Fruit fly (Drosophila melanogaster) whole organism, embryonic: ENCODE measurements around the gene Hmbs.

Experiments
- B-H1 ChIP-seq: fragments of 200-800 bp; sonication (Bioruptor generic); IDR thresholded peaks from 3 replicates; pipeline ENCODE4 v1.3.6; 2022; ENCODE audit warnings: missing biosample characterization, missing genetic modification characterization
- Bdp1 ChIP-seq: fragments of 200-800 bp; sonication (Bioruptor generic); optimal IDR thresholded peaks from 3 replicates; lab custom pipeline; 2016; ENCODE audit warnings: missing biosample characterization, missing genetic modification characterization
- CG1024 ChIP-seq: fragments of 200-800 bp; sonication (Bioruptor generic); IDR thresholded peaks from 2 replicates; pipeline ENCODE4 v1.3.6; 2022; ENCODE audit warnings: missing biosample characterization, missing genetic modification characterization
- CG10979 ChIP-seq: fragments of 200-800 bp; sonication (Bioruptor generic); optimal IDR thresholded peaks from 2 replicates; lab custom pipeline; 2018; ENCODE audit warnings: missing biosample characterization, mild to moderate bottlenecking, missing genetic modification characterization, moderate library complexity
- CG12104 ChIP-seq: fragments of 200-800 bp; sonication (Bioruptor generic); optimal IDR thresholded peaks from 3 replicates; lab custom pipeline; 2016; ENCODE audit warnings: missing biosample characterization, missing genetic modification characterization
- CG12219 ChIP-seq: fragments of 200-800 bp; sonication (Bioruptor generic); optimal IDR thresholded peaks from 3 replicates; lab custom pipeline; 2018; ENCODE audit warnings: missing biosample characterization, mild to moderate bottlenecking, missing genetic modification characterization
- CG12236 ChIP-seq: fragments of 200-800 bp; sonication (Bioruptor generic); optimal IDR thresholded peaks from 2 replicates; lab custom pipeline; 2016; ENCODE audit warnings: missing biosample characterization, missing genetic modification characterization
- CG1233 ChIP-seq: fragments of 200-800 bp; sonication (Bioruptor generic); optimal IDR thresholded peaks from 4 replicates; lab custom pipeline; 2018; ENCODE audit warnings: missing biosample characterization, mild to moderate bottlenecking, missing genetic modification characterization
- CG14014 ChIP-seq: fragments of 200-800 bp; sonication (Bioruptor generic); IDR thresholded peaks from 2 replicates; pipeline ENCODE4 v1.3.6; 2022; ENCODE audit warnings: missing biosample characterization, missing genetic modification characterization
- CG14441 ChIP-seq: fragments of 200-800 bp; sonication (Bioruptor generic); IDR thresholded peaks from 2 replicates; pipeline ENCODE4 v1.3.6; 2022; ENCODE audit warnings: missing biosample characterization, missing genetic modification characterization
- CG14710 ChIP-seq: fragments of 200-800 bp; sonication (Bioruptor generic); optimal IDR thresholded peaks from 3 replicates; lab custom pipeline; 2019; ENCODE audit warnings: missing biosample characterization, mild to moderate bottlenecking, missing genetic modification characterization, moderate library complexity
- CG15479 ChIP-seq: fragments of 200-800 bp; sonication (Bioruptor generic); optimal IDR thresholded peaks from 3 replicates; lab custom pipeline; 2019; ENCODE audit warnings: missing biosample characterization, mild to moderate bottlenecking, missing genetic modification characterization, moderate library complexity
- CG15601 ChIP-seq: fragments of 200-800 bp; sonication (Bioruptor generic); optimal IDR thresholded peaks from 3 replicates; lab custom pipeline; 2019; ENCODE audit warnings: missing biosample characterization, mild to moderate bottlenecking, missing genetic modification characterization, moderate library complexity
- CG1647 ChIP-seq: fragments of 200-800 bp; sonication (Bioruptor generic); optimal IDR thresholded peaks from 3 replicates; lab custom pipeline; 2016; ENCODE audit warnings: missing biosample characterization, missing genetic modification characterization
- CG16815 ChIP-seq: fragments of 200-800 bp; sonication (Bioruptor generic); optimal IDR thresholded peaks from 3 replicates; lab custom pipeline; 2017; ENCODE audit warnings: missing biosample characterization, mild to moderate bottlenecking, missing genetic modification characterization
- CG16863 ChIP-seq: fragments of 200-800 bp; sonication (Bioruptor generic); optimal IDR thresholded peaks from 3 replicates; lab custom pipeline; 2016; ENCODE audit warnings: missing biosample characterization, missing genetic modification characterization
- CG2116 ChIP-seq: fragments of 200-800 bp; sonication (Bioruptor generic); optimal IDR thresholded peaks from 3 replicates; lab custom pipeline; 2018; ENCODE audit warnings: missing biosample characterization, mild to moderate bottlenecking, missing genetic modification characterization
- CG32532 ChIP-seq: fragments of 200-800 bp; sonication (Bioruptor generic); IDR thresholded peaks from 2 replicates; pipeline ENCODE4 v1.3.6; 2022; ENCODE audit warnings: missing biosample characterization, missing genetic modification characterization
- CG33557 ChIP-seq: fragments of 200-800 bp; sonication (Bioruptor generic); optimal IDR thresholded peaks from 2 replicates; lab custom pipeline; 2019; ENCODE audit warnings: missing biosample characterization, mild to moderate bottlenecking, missing genetic modification characterization, moderate library complexity
- CG4282 ChIP-seq: fragments of 200-800 bp; sonication (Bioruptor generic); optimal IDR thresholded peaks from 2 replicates; lab custom pipeline; 2016; ENCODE audit warnings: missing biosample characterization, missing genetic modification characterization
- CG43689 ChIP-seq: fragments of 200-800 bp; sonication (Bioruptor generic); IDR thresholded peaks from 2 replicates; pipeline ENCODE4 v1.3.6; 2022; ENCODE audit warnings: missing biosample characterization, missing genetic modification characterization
- CG4707 ChIP-seq: fragments of 200-800 bp; sonication (Bioruptor generic); optimal IDR thresholded peaks from 2 replicates; lab custom pipeline; 2018; ENCODE audit warnings: missing biosample characterization, mild to moderate bottlenecking, missing genetic modification characterization, moderate library complexity
- CG7556 ChIP-seq: fragments of 200-800 bp; sonication (Bioruptor generic); optimal IDR thresholded peaks from 2 replicates; lab custom pipeline; 2017; ENCODE audit warnings: missing biosample characterization, mild to moderate bottlenecking, missing genetic modification characterization
- CG8089 ChIP-seq: fragments of 200-800 bp; sonication (Bioruptor generic); optimal IDR thresholded peaks from 3 replicates; lab custom pipeline; 2016; ENCODE audit warnings: missing biosample characterization, missing genetic modification characterization
- CG8944 ChIP-seq: fragments of 200-800 bp; sonication (Bioruptor generic); optimal IDR thresholded peaks from 3 replicates; lab custom pipeline; 2016; ENCODE audit warnings: missing biosample characterization, missing genetic modification characterization
- CG9215 ChIP-seq: fragments of 200-800 bp; sonication (Bioruptor generic); IDR thresholded peaks from 2 replicates; pipeline ENCODE4 v1.3.6; 2022; ENCODE audit warnings: missing biosample characterization, missing genetic modification characterization
- D19A ChIP-seq: fragments of 200-800 bp; optimal IDR thresholded peaks from 3 replicates; lab custom pipeline; 2019; ENCODE audit warnings: missing biosample characterization, mild to moderate bottlenecking, missing genetic modification characterization, moderate library complexity
- Dad ChIP-seq: fragments of 200-800 bp; sonication (Bioruptor generic); optimal IDR thresholded peaks from 3 replicates; lab custom pipeline; 2016; ENCODE audit warnings: missing biosample characterization, missing genetic modification characterization
- ERR ChIP-seq: fragments of 200-800 bp; sonication (Bioruptor generic); optimal IDR thresholded peaks from 2 replicates; lab custom pipeline; 2016; ENCODE audit warnings: missing biosample characterization, missing genetic modification characterization
- Hmr ChIP-seq: fragments of 200-800 bp; sonication (Bioruptor generic); optimal IDR thresholded peaks from 3 replicates; lab custom pipeline; 2017; ENCODE audit warnings: mild to moderate bottlenecking, missing biosample characterization, missing genetic modification reagents, missing genetic modification characterization
- Max ChIP-seq: fragments of 200-800 bp; sonication (Bioruptor generic); optimal IDR thresholded peaks from 2 replicates; lab custom pipeline; 2016; ENCODE audit warnings: missing biosample characterization, mild to moderate bottlenecking, missing genetic modification characterization
- Med ChIP-seq: fragments of 200-800 bp; sonication (Bioruptor generic); peaks from one replicate; lab custom pipeline; 2016; ENCODE audit warnings: missing biosample characterization, missing genetic modification characterization, mild to moderate bottlenecking, inconsistent platforms, moderate library complexity
- Nf-YB ChIP-seq: fragments of 200-800 bp; sonication (Bioruptor generic); optimal IDR thresholded peaks from 3 replicates; lab custom pipeline; 2019; ENCODE audit warnings: missing biosample characterization, mild to moderate bottlenecking, missing genetic modification characterization, moderate library complexity
- Ptx1 ChIP-seq: fragments of 200-800 bp; sonication (Bioruptor generic); IDR thresholded peaks from 2 replicates; pipeline ENCODE4 v1.3.6; 2022; ENCODE audit warnings: missing biosample characterization, missing genetic modification characterization
- bab2 ChIP-seq: fragments of 200-800 bp; sonication (Bioruptor generic); optimal IDR thresholded peaks from 2 replicates; lab custom pipeline; 2016; ENCODE audit warnings: missing biosample characterization, missing genetic modification characterization
- bcd ChIP-seq: fragments of 200-800 bp; sonication (Bioruptor generic); optimal IDR thresholded peaks from 2 replicates; lab custom pipeline; 2017; ENCODE audit warnings: missing biosample characterization, mild to moderate bottlenecking, missing genetic modification characterization
- danr ChIP-seq: fragments of 200-800 bp; sonication (Bioruptor generic); IDR thresholded peaks from 2 replicates; pipeline ENCODE4 v1.3.6; 2022; ENCODE audit warnings: missing biosample characterization, missing genetic modification characterization
- dmrt11E ChIP-seq: fragments of 200-800 bp; sonication (Bioruptor generic); optimal IDR thresholded peaks from 3 replicates; lab custom pipeline; 2018; ENCODE audit warnings: missing biosample characterization, mild to moderate bottlenecking, missing genetic modification characterization, moderate library complexity
- gce ChIP-seq: fragments of 200-800 bp; sonication (Bioruptor generic); IDR thresholded peaks from 3 replicates; pipeline ENCODE4 v1.3.6; 2022; ENCODE audit warnings: missing biosample characterization, missing genetic modification characterization
- gro ChIP-seq: fragments of 200-800 bp; sonication (Bioruptor generic); optimal IDR thresholded peaks from 2 replicates; lab custom pipeline; 2016; ENCODE audit warnings: missing biosample characterization, missing genetic modification characterization
- kah ChIP-seq: fragments of 200-800 bp; sonication (Bioruptor generic); optimal IDR thresholded peaks from 2 replicates; lab custom pipeline; 2018; ENCODE audit warnings: missing biosample characterization, mild to moderate bottlenecking, missing genetic modification characterization
- lov ChIP-seq, 2 experiments: fragments of 200-800 bp in 1 of 2; fragments of >200 bp in 1 of 2; sonication (Bioruptor generic) in 1 of 2; IDR thresholded peaks in 1 of 2; optimal IDR thresholded peaks in 1 of 2; 2 replicates in 1 of 2; 3 replicates in 1 of 2; pipeline versions ENCODE4 v1.3.6 to Lab custom; 2017 to 2022; ENCODE audit warnings: missing biosample characterization in 1 of 2, missing genetic modification characterization in 1 of 2
- onecut ChIP-seq: fragments of 200-800 bp; sonication (Bioruptor generic); IDR thresholded peaks from 2 replicates; pipeline ENCODE4 v1.3.6; 2022; ENCODE audit warnings: missing biosample characterization, missing genetic modification characterization
- repo ChIP-seq: fragments of 200-800 bp; sonication (Bioruptor generic); optimal IDR thresholded peaks from 2 replicates; lab custom pipeline; 2016; ENCODE audit warnings: missing biosample characterization, missing genetic modification characterization
- sna ChIP-seq: fragments of 200-800 bp; sonication (Bioruptor generic); IDR thresholded peaks from 2 replicates; pipeline ENCODE4 v1.3.6; 2022; ENCODE audit warnings: missing biosample characterization, missing genetic modification characterization; ENCODE audit not compliant: partially characterized antibody
- sr ChIP-seq: fragments of 200-800 bp; sonication (Bioruptor generic); IDR thresholded peaks from 3 replicates; pipeline ENCODE4 v1.3.6; 2022; ENCODE audit warnings: missing biosample characterization, missing genetic modification characterization
- sug ChIP-seq: fragments of 200-800 bp; optimal IDR thresholded peaks from 2 replicates; lab custom pipeline; 2019; ENCODE audit warnings: missing biosample characterization, mild to moderate bottlenecking, missing genetic modification characterization, moderate library complexity
- tin ChIP-seq: fragments of 200-800 bp; sonication (Bioruptor generic); optimal IDR thresholded peaks from 3 replicates; lab custom pipeline; 2016; ENCODE audit warnings: missing biosample characterization, missing genetic modification characterization
- tll ChIP-seq, 2 experiments: fragments of 200-800 bp in 1 of 2; fragments of >200 bp in 1 of 2; sonication (Bioruptor generic) in 1 of 2; optimal IDR thresholded peaks; 2 replicates each; lab custom pipeline; 2017 to 2019; ENCODE audit warnings: missing biosample characterization in 2 of 2, missing genetic modification characterization in 2 of 2, mild to moderate bottlenecking in 1 of 2, moderate library complexity in 1 of 2
- wdn ChIP-seq: fragments of 200-800 bp; sonication (Bioruptor generic); IDR thresholded peaks from 2 replicates; pipeline ENCODE4 v1.3.6; 2022; ENCODE audit warnings: missing biosample characterization, missing genetic modification characterization
- zen ChIP-seq: fragments of 200-800 bp; sonication (Bioruptor generic); optimal IDR thresholded peaks from 3 replicates; lab custom pipeline; 2018; ENCODE audit warnings: missing biosample characterization, mild to moderate bottlenecking, missing genetic modification characterization, moderate library complexity

Hmbs gene

dm6 chr3L:1352065-1352464 is 17.4 kb downstream of the Hmbs start (continued):
- TF ChIP-seq kah (GFP tag; lab: Kevin White, UChicago) (peak; percentile 11), sug (tag; lab: Kevin White, UChicago) (peak; percentile 40), CG1024 (GFP tag; lab: Robert Waterston, UW) (0 out of 2 replicates have a peak, but pooled peaks have one; percentile 21), gce (GFP tag; lab: Robert Waterston, UW) (no peak), zen (peak; percentile 61), gro (GFP tag; lab: Kevin White, UChicago) (peak; percentile 67), CG14014 (no peak), CG4707 (no peak), CG12236 (GFP tag; lab: Kevin White, UChicago) (peak; percentile 30), tin (GFP tag; lab: Kevin White, UChicago) (peak; percentile 31), dmrt11E (peak; percentile 28), lov (optimal IDR thresholded peaks at IDR 0.05; lab: Kevin White, UChicago) (no peak), lov (GFP tag; IDR thresholded peaks at IDR 0.05; lab: Robert Waterston, UW) (no peak), Med (GFP tag; lab: Kevin White, UChicago) (peak; percentile 91), CG16815 (GFP tag; lab: Kevin White, UChicago) (no peak), CG15479 (no peak), CG8089 (GFP tag; lab: Kevin White, UChicago) (no peak), CG33557 (peak; percentile 14), danr (no peak), D19A (tag; lab: Kevin White, UChicago) (peak; percentile 48), Ptx1 (GFP tag; lab: Robert Waterston, UW) (peak; percentile 11; the same call in 1 of the 2 replicates), CG16863 (GFP tag; lab: Kevin White, UChicago) (peak; percentile 15), bab2 (no peak), CG14441 (GFP tag; lab: Robert Waterston, UW) (peak; percentile 24; the same call in 1 of the 2 replicates), repo (GFP tag; lab: Kevin White, UChicago) (peak; percentile 11), CG4282 (no peak), Nf-YB (peak; percentile 0), Bdp1 (no peak), Hmr (peak; percentile 34), Dad (GFP tag; lab: Kevin White, UChicago) (no peak), CG7556 (GFP tag; lab: Kevin White, UChicago) (peak; percentile 13), CG1233 (GFP tag; lab: Kevin White, UChicago) (no peak), CG12104 (no peak), ERR (GFP tag; lab: Kevin White, UChicago) (no peak), bcd (GFP tag; lab: Kevin White, UChicago) (peak; percentile 10), Max (GFP tag; lab: Kevin White, UChicago) (peak; percentile 11), wdn (no peak), CG15601 (tag; lab: Kevin White, UChicago) (peak; percentile 18), CG32532 (no peak), CG2116 (GFP tag; lab: Kevin White, UChicago) (peak; percentile 54), CG12219 (GFP tag; lab: Kevin White, UChicago) (peak; percentile 7), CG8944 (GFP tag; lab: Kevin White, UChicago) (no peak), sr (GFP tag; lab: Robert Waterston, UW) (no peak), sna (GFP tag; lab: Robert Waterston, UW) (peak; percentile 96), tll (GFP tag; optimal IDR thresholded peaks at IDR 0.05; lab: Kevin White, UChicago) (peak in 1 of 2 experiments; percentile 11), CG10979 (tag; lab: Kevin White, UChicago) (peak; percentile 35), CG9215 (GFP tag; lab: Robert Waterston, UW) (no peak), B-H1 (no peak), CG1647 (GFP tag; lab: Kevin White, UChicago) (no peak), onecut (GFP tag; lab: Robert Waterston, UW) (no peak), CG43689 (GFP tag; lab: Robert Waterston, UW) (no peak), CG14710 (peak; percentile 58)
